Worm (Caenorhabditis elegans) whole organism, young adult: ENCODE data around the gene C53A3.1.

Source experiments
- ama-1 ChIP-seq, 3 experiments: fragments of 150-350 bp in 1 of 3; sonication (generic microtip) in 2 of 3; optimal IDR thresholded peaks; 2 replicates each; lab custom pipeline; 2014 to 2018; ENCODE audit warnings: missing biosample characterization in 2 of 3, missing genetic modification characterization in 2 of 3, missing genetic modification reagents in 2 of 3
- aptf-2 ChIP-seq: fragments of 200-800 bp; sonication (Bioruptor generic); conservative IDR thresholded peaks from 2 replicates; pipeline ENCODE4 v1.3.6; 2022; ENCODE audit warnings: missing genetic modification reagents, missing genetic modification characterization, missing compliant biosample characterization
- attf-3 ChIP-seq: fragments of 200-800 bp; sonication (Bioruptor generic); conservative IDR thresholded peaks from 2 replicates; pipeline ENCODE4 v1.3.6; 2022; ENCODE audit warnings: missing genetic modification reagents, missing genetic modification characterization, missing compliant biosample characterization
- madf-6 ChIP-seq: fragments of 200-800 bp; sonication (Bioruptor generic); IDR thresholded peaks from 2 replicates; pipeline ENCODE4 v1.3.6; 2022; ENCODE audit warnings: missing genetic modification reagents, missing genetic modification characterization, missing compliant biosample characterization
- mes-4 ChIP-seq: sonication (generic microtip); optimal IDR thresholded peaks from 2 replicates; lab custom pipeline; 2016; ENCODE audit warnings: missing genotype, missing genetic modification characterization, missing compliant biosample characterization
- nfya-1 ChIP-seq: sonication (generic microtip); optimal IDR thresholded peaks from 2 replicates; lab custom pipeline; 2017; ENCODE audit warnings: antibody characterized with exemption, missing compliant biosample characterization, missing genetic modification characterization, borderline replicate concordance; ENCODE audit not compliant: insufficient read depth
- nhr-179 ChIP-seq: sonication (generic microtip); optimal IDR thresholded peaks from 2 replicates; lab custom pipeline; 2016; ENCODE audit warnings: mild to moderate bottlenecking, missing genetic modification characterization, missing compliant biosample characterization
- nhr-27 ChIP-seq: fragments of 200-800 bp; sonication (Bioruptor generic); optimal IDR thresholded peaks from 2 replicates; lab custom pipeline; 2018; ENCODE audit warnings: mild to moderate bottlenecking, missing genetic modification characterization, moderate library complexity, missing compliant biosample characterization
- nhr-90 ChIP-seq: sonication (generic microtip); optimal IDR thresholded peaks from 2 replicates; lab custom pipeline; 2016; ENCODE audit warnings: missing genotype, mild to moderate bottlenecking, missing genetic modification characterization, missing compliant biosample characterization
- repo-1 ChIP-seq: sonication (generic microtip); optimal IDR thresholded peaks from 2 replicates; lab custom pipeline; 2017; ENCODE audit warnings: mild to moderate bottlenecking, missing genetic modification characterization, missing compliant biosample characterization
- snpc-4 ChIP-seq, 5 experiments: fragments of 150-350 bp in 1 of 5; sonication (generic microtip) in 4 of 5; optimal IDR thresholded peaks; 2 replicates each; lab custom pipeline; 2014 to 2018; ENCODE audit warnings: missing genetic modification characterization in 5 of 5, missing biosample characterization in 3 of 5, antibody characterized with exemption in 2 of 5, mild to moderate bottlenecking in 2 of 5, missing compliant biosample characterization in 2 of 5, missing genotype in 2 of 5, moderate library complexity in 2 of 5, missing genetic modification reagents in 1 of 5
- unc-62 ChIP-seq: fragments of 150-350 bp; optimal IDR thresholded peaks from 2 replicates; lab custom pipeline; 2014; ENCODE audit warnings: missing biosample characterization, missing genetic modification reagents, missing genetic modification characterization

- TF ChIP-seq nfya-1 (tag; lab: Kevin White, UChicago) (no peak), attf-3 (GFP tag; lab: Robert Waterston, UW) (no peak), nhr-27 (tag; lab: Kevin White, UChicago) (no peak), snpc-4 (GFP tag; optimal IDR thresholded peaks at IDR 0.05; lab: Kevin White, UChicago) (no peak), snpc-4 (tag; optimal IDR thresholded peaks at IDR 0.05; lab: Kevin White, UChicago) (no peak), ama-1 (optimal IDR thresholded peaks at IDR 0.05; lab: Kevin White, UChicago) (no peak), ama-1 (GFP tag; optimal IDR thresholded peaks at IDR 0.05; lab: Kevin White, UChicago) (no peak), nhr-179 (tag; lab: Kevin White, UChicago) (no peak), unc-62 (GFP tag; lab: Kevin White, UChicago) (no peak), nhr-90 (tag; lab: Kevin White, UChicago) (no peak), madf-6 (GFP tag; lab: Robert Waterston, UW) (no peak), aptf-2 (GFP tag; lab: Robert Waterston, UW) (no peak), repo-1 (tag; lab: Kevin White, UChicago) (no peak), mes-4 (no peak)
These were observed 47.4 kb downstream of the C53A3.1 start, which contains the start of gene gcst-1 for ce11 chrV:5712652-5713051.
